Fruit fly (Drosophila melanogaster): ENCODE data around the gene CG32720.

The CG32720 gene

dm6 chrX:7541455-7541797 is 4.7 kb upstream of the CG32720 start:
- no peak for TF ChIP-seq kay (GFP tag; ENCODE audit: borderline replicate concordance)
- TF ChIP-seq pad (GFP tag; optimal IDR thresholded peaks at IDR 0.05), result no peak
- TF ChIP-seq Hr96 (GFP tag; optimal IDR thresholded peaks at IDR 0.05), result no peak
- TF ChIP-seq CG5204 (GFP tag; optimal IDR thresholded peaks at IDR 0.05), result no peak
- TF ChIP-seq Crg-1 (GFP tag; optimal IDR thresholded peaks at IDR 0.05), result no peak
- TF ChIP-seq cnc (optimal IDR thresholded peaks at IDR 0.05), result no peak
- TF ChIP-seq tj (GFP tag; optimal IDR thresholded peaks at IDR 0.05), result no peak
- TF ChIP-seq CG7101 (tag; optimal IDR thresholded peaks at IDR 0.05), result no peak
- TF ChIP-seq cic (GFP tag; optimal IDR thresholded peaks at IDR 0.05), result no peak
- TF ChIP-seq bab1 (GFP tag; optimal IDR thresholded peaks at IDR 0.05), result no peak

dm6 chrX:7540749-7541454 is 4.1 kb upstream of the CG32720 start:
- no peak for TF ChIP-seq CG7045 (GFP tag; optimal IDR thresholded peaks at IDR 0.05)
- no peak for TF ChIP-seq Crg-1 (GFP tag; optimal IDR thresholded peaks at IDR 0.05)
- TF ChIP-seq pad (GFP tag; optimal IDR thresholded peaks at IDR 0.05), result no peak
- no peak for TF ChIP-seq bab1 (GFP tag; optimal IDR thresholded peaks at IDR 0.05)

dm6 chrX:7539126-7539525 is 2.4 kb upstream of the CG32720 start:
- no peak for TF ChIP-seq toe (GFP tag; optimal IDR thresholded peaks at IDR 0.05)
- no peak for TF ChIP-seq CG12768 (GFP tag; optimal IDR thresholded peaks at IDR 0.05)
- TF ChIP-seq CG7101 (tag; optimal IDR thresholded peaks at IDR 0.05), result no peak
- TF ChIP-seq tj (GFP tag; optimal IDR thresholded peaks at IDR 0.05), result peak; percentile 10
- no peak for TF ChIP-seq CG1620 (GFP tag; optimal IDR thresholded peaks at IDR 0.05)
- no peak for TF ChIP-seq Mnt (GFP tag; optimal IDR thresholded peaks at IDR 0.05)
- TF ChIP-seq cnc (optimal IDR thresholded peaks at IDR 0.05), result no peak
- TF ChIP-seq Clk (GFP tag; optimal IDR thresholded peaks at IDR 0.05), result no peak

- TF ChIP-seq CG12768 (GFP tag; optimal IDR thresholded peaks at IDR 0.05) (no peak), Clk (GFP tag; optimal IDR thresholded peaks at IDR 0.05) (no peak), CG5204 (GFP tag; optimal IDR thresholded peaks at IDR 0.05) (no peak), CG7045 (GFP tag; optimal IDR thresholded peaks at IDR 0.05) (no peak), CG11617 (GFP tag; optimal IDR thresholded peaks at IDR 0.05) (no peak)
These were observed 1.1 kb upstream of the CG32720 start for dm6 chrX:7537829-7538228.

- no peak for TF ChIP-seq cic (GFP tag; optimal IDR thresholded peaks at IDR 0.05)
- TF ChIP-seq tj (GFP tag; optimal IDR thresholded peaks at IDR 0.05), result no peak
- TF ChIP-seq pad (GFP tag; optimal IDR thresholded peaks at IDR 0.05), result no peak
- no peak for TF ChIP-seq CG12768 (GFP tag; optimal IDR thresholded peaks at IDR 0.05)
- TF ChIP-seq CG33017 (tag; optimal IDR thresholded peaks at IDR 0.05), result no peak
These were observed 1.9 kb downstream of the CG32720 start for dm6 chrX:7534864-7535263.

dm6 chrX:7530204-7530603 is 6.6 kb downstream of the CG32720 start:
- TF ChIP-seq toe (GFP tag; optimal IDR thresholded peaks at IDR 0.05), result no peak
- no peak for TF ChIP-seq bab1 (GFP tag; optimal IDR thresholded peaks at IDR 0.05)
- TF ChIP-seq CG1620 (GFP tag; optimal IDR thresholded peaks at IDR 0.05), result no peak
- no peak for TF ChIP-seq tj (GFP tag; optimal IDR thresholded peaks at IDR 0.05)
- TF ChIP-seq CG14711 (tag; optimal IDR thresholded peaks at IDR 0.05), result no peak
- TF ChIP-seq kay (GFP tag; ENCODE audit: borderline replicate concordance), result no peak
- no peak for TF ChIP-seq CG33017 (tag; optimal IDR thresholded peaks at IDR 0.05)
- no peak for TF ChIP-seq CG11617 (GFP tag; optimal IDR thresholded peaks at IDR 0.05)
- TF ChIP-seq Hr96 (GFP tag; optimal IDR thresholded peaks at IDR 0.05), result no peak
- TF ChIP-seq pad (GFP tag; optimal IDR thresholded peaks at IDR 0.05), result no peak
- no peak for TF ChIP-seq ovo (GFP tag; optimal IDR thresholded peaks at IDR 0.05)
- TF ChIP-seq CG7101 (tag; optimal IDR thresholded peaks at IDR 0.05), result no peak
- TF ChIP-seq CG12768 (GFP tag; optimal IDR thresholded peaks at IDR 0.05), result no peak
- no peak for TF ChIP-seq cnc (optimal IDR thresholded peaks at IDR 0.05)
- no peak for TF ChIP-seq Mnt (GFP tag; optimal IDR thresholded peaks at IDR 0.05)
- TF ChIP-seq Clk (GFP tag; optimal IDR thresholded peaks at IDR 0.05), result no peak
- TF ChIP-seq cic (GFP tag; optimal IDR thresholded peaks at IDR 0.05), result no peak
- no peak for TF ChIP-seq Crg-1 (GFP tag; optimal IDR thresholded peaks at IDR 0.05)
- no peak for TF ChIP-seq CG7045 (GFP tag; optimal IDR thresholded peaks at IDR 0.05)
- TF ChIP-seq CG5204 (GFP tag; optimal IDR thresholded peaks at IDR 0.05), result no peak

dm6 chrX:7528004-7528403 is 8.8 kb downstream of the CG32720 start, which contains the start of gene CG43138:
Gene CG43138, plus strand, starts transcription at chrX:7528304.
- TF ChIP-seq CG1620 (GFP tag; optimal IDR thresholded peaks at IDR 0.05) (no peak), Mnt (GFP tag; optimal IDR thresholded peaks at IDR 0.05) (no peak), CG5204 (GFP tag; optimal IDR thresholded peaks at IDR 0.05) (no peak), Clk (GFP tag; optimal IDR thresholded peaks at IDR 0.05) (no peak), CG33017 (tag; optimal IDR thresholded peaks at IDR 0.05) (no peak), bab1 (GFP tag; optimal IDR thresholded peaks at IDR 0.05) (no peak), CG7101 (tag; optimal IDR thresholded peaks at IDR 0.05) (no peak), CG11617 (GFP tag; optimal IDR thresholded peaks at IDR 0.05) (no peak), pad (GFP tag; optimal IDR thresholded peaks at IDR 0.05) (no peak), toe (GFP tag; optimal IDR thresholded peaks at IDR 0.05) (no peak), cic (GFP tag; optimal IDR thresholded peaks at IDR 0.05) (no peak), tj (GFP tag; optimal IDR thresholded peaks at IDR 0.05) (no peak), cnc (optimal IDR thresholded peaks at IDR 0.05) (no peak), ovo (GFP tag; optimal IDR thresholded peaks at IDR 0.05) (no peak), CG7045 (GFP tag; optimal IDR thresholded peaks at IDR 0.05) (no peak), Hr96 (GFP tag; optimal IDR thresholded peaks at IDR 0.05) (no peak), CG12768 (GFP tag; optimal IDR thresholded peaks at IDR 0.05) (no peak), Crg-1 (GFP tag; optimal IDR thresholded peaks at IDR 0.05) (no peak)

Measured in whole organism, adult.